Worm (Caenorhabditis elegans): ENCODE data around the gene mtm-3.

DNA sequence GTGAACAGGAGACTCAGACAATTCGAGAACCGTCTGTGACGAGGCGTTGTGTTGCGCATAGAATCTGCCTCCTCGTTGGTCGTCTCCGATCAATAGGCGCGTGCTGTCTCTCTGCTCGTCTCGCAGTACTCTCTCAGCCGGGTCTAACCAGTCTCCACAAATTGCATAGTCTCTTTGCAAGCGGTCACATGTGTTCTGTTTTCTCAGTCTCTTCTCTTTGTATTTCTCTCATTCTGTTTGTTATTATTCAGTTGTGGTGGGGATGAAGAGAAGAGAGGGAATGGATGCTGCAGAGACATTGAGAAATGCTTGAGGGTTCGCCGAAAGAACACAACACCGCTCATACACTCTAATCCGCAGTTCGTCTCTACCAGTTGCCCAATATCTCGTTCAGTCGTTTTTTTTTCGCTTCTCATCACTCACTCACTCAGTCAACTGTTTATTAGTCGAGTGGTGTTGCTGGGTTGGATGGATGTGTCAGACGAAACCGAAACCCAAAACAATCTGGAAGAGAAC lies 1.2 kb upstream of the mtm-3 start:
- TF ChIP-seq nhr-237 (tag; optimal IDR thresholded peaks at IDR 0.05) (no peak), snpc-4 (tag; optimal IDR thresholded peaks at IDR 0.05) (no peak), R02D3.7 (tag; optimal IDR thresholded peaks at IDR 0.05) (no peak)

Data from whole organism, L4 larva.